Fruit fly (Drosophila melanogaster) whole organism, embryonic: Measurements from ENCODE around the gene Bro.
A peak's percentile ranks its signal among the peaks of the same experiment; 100 is the strongest.

Experiments
- Ada2b ChIP-seq: fragments of 200-800 bp; sonication (Bioruptor generic); IDR thresholded peaks from 2 replicates; pipeline ENCODE4 v1.3.6; 2022; ENCODE audit warnings: missing biosample characterization, missing genetic modification characterization
- Bgb ChIP-seq: fragments of 200-800 bp; sonication (Bioruptor generic); IDR thresholded peaks from 2 replicates; pipeline ENCODE4 v1.3.6; 2022; ENCODE audit warnings: missing biosample characterization, missing genetic modification characterization; ENCODE audit not compliant: partially characterized antibody
- CG10147 ChIP-seq: fragments of 200-800 bp; sonication (Bioruptor generic); optimal IDR thresholded peaks from 2 replicates; lab custom pipeline; 2019; ENCODE audit warnings: missing biosample characterization, mild to moderate bottlenecking, missing genetic modification characterization, moderate library complexity
- CG1024 ChIP-seq: fragments of 200-800 bp; sonication (Bioruptor generic); IDR thresholded peaks from 2 replicates; pipeline ENCODE4 v1.3.6; 2022; ENCODE audit warnings: missing biosample characterization, missing genetic modification characterization
- CG10267 ChIP-seq: fragments of 200-800 bp; sonication (Bioruptor generic); optimal IDR thresholded peaks from 2 replicates; lab custom pipeline; 2018; ENCODE audit warnings: missing biosample characterization, mild to moderate bottlenecking, missing genetic modification characterization, moderate library complexity
- CG10321 ChIP-seq: fragments of 200-800 bp; sonication (Bioruptor generic); IDR thresholded peaks from 2 replicates; pipeline ENCODE4 v1.3.6; 2022; ENCODE audit warnings: missing biosample characterization, missing genetic modification characterization
- CG11723 ChIP-seq: fragments of 200-800 bp; sonication (Bioruptor generic); optimal IDR thresholded peaks from 2 replicates; lab custom pipeline; 2017; ENCODE audit warnings: missing biosample characterization, mild to moderate bottlenecking, missing genetic modification characterization
- CG12659 ChIP-seq: fragments of 200-800 bp; sonication (Bioruptor generic); optimal IDR thresholded peaks from 3 replicates; lab custom pipeline; 2017; ENCODE audit warnings: mild to moderate bottlenecking, missing biosample characterization, missing genetic modification reagents, missing genetic modification characterization
- CG13287 ChIP-seq: fragments of 200-800 bp; sonication (Bioruptor generic); IDR thresholded peaks from 2 replicates; pipeline ENCODE4 v1.3.6; 2022; ENCODE audit warnings: missing biosample characterization, missing genetic modification characterization; ENCODE audit not compliant: partially characterized antibody
- CG13894 ChIP-seq: fragments of 200-800 bp; sonication (Bioruptor generic); optimal IDR thresholded peaks from 3 replicates; lab custom pipeline; 2018; ENCODE audit warnings: missing biosample characterization, mild to moderate bottlenecking, missing genetic modification characterization, moderate library complexity
- CG14710 ChIP-seq: fragments of 200-800 bp; sonication (Bioruptor generic); optimal IDR thresholded peaks from 3 replicates; lab custom pipeline; 2019; ENCODE audit warnings: missing biosample characterization, mild to moderate bottlenecking, missing genetic modification characterization, moderate library complexity
- CG15269 ChIP-seq: fragments of 200-800 bp; sonication (Bioruptor generic); optimal IDR thresholded peaks from 2 replicates; lab custom pipeline; 2018; ENCODE audit warnings: missing biosample characterization, mild to moderate bottlenecking, missing genetic modification characterization, moderate library complexity
- CG17568 ChIP-seq: fragments of 200-800 bp; sonication (Bioruptor generic); optimal IDR thresholded peaks from 2 replicates; lab custom pipeline; 2018; ENCODE audit warnings: missing biosample characterization, mild to moderate bottlenecking, missing genetic modification characterization, moderate library complexity
- CG17912 ChIP-seq: fragments of 200-800 bp; sonication (Bioruptor generic); optimal IDR thresholded peaks from 2 replicates; lab custom pipeline; 2018; ENCODE audit warnings: missing biosample characterization, mild to moderate bottlenecking, missing genetic modification characterization
- CG1792 ChIP-seq: fragments of 200-800 bp; sonication (Bioruptor generic); optimal IDR thresholded peaks from 2 replicates; lab custom pipeline; 2016; ENCODE audit warnings: missing biosample characterization, missing genetic modification characterization
- CG1832 ChIP-seq: fragments of 200-800 bp; sonication (Bioruptor generic); optimal IDR thresholded peaks from 2 replicates; lab custom pipeline; 2017; ENCODE audit warnings: missing biosample characterization, mild to moderate bottlenecking, missing genetic modification characterization, inconsistent platforms
- CG2116 ChIP-seq: fragments of 200-800 bp; sonication (Bioruptor generic); optimal IDR thresholded peaks from 3 replicates; lab custom pipeline; 2018; ENCODE audit warnings: missing biosample characterization, mild to moderate bottlenecking, missing genetic modification characterization
- CG43689 ChIP-seq: fragments of 200-800 bp; sonication (Bioruptor generic); IDR thresholded peaks from 2 replicates; pipeline ENCODE4 v1.3.6; 2022; ENCODE audit warnings: missing biosample characterization, missing genetic modification characterization
- CG6765 ChIP-seq: fragments of 200-800 bp; sonication (Bioruptor generic); optimal IDR thresholded peaks from 3 replicates; lab custom pipeline; 2017; ENCODE audit warnings: missing biosample characterization, mild to moderate bottlenecking, missing genetic modification characterization
- CkIIα-i1 ChIP-seq: fragments of 200-800 bp; sonication (Bioruptor generic); IDR thresholded peaks from 2 replicates; pipeline ENCODE4 v1.3.6; 2022; ENCODE audit warnings: missing biosample characterization, missing genetic modification characterization
- Dek ChIP-seq: fragments of 200-800 bp; sonication (Bioruptor generic); optimal IDR thresholded peaks from 3 replicates; lab custom pipeline; 2019; ENCODE audit warnings: missing biosample characterization, mild to moderate bottlenecking, missing genetic modification characterization, moderate library complexity
- Dfd ChIP-seq, 2 experiments: fragments of >200 bp; optimal IDR thresholded peaks; 2 replicates each; lab custom pipeline; 2017; ENCODE audit warnings: missing biosample characterization in 2 of 2, missing genetic modification characterization in 2 of 2
- Doc3 ChIP-seq: fragments of 200-800 bp; sonication (Bioruptor generic); IDR thresholded peaks from 3 replicates; pipeline ENCODE4 v1.3.6; 2022; ENCODE audit warnings: missing biosample characterization, missing genetic modification characterization; ENCODE audit not compliant: partially characterized antibody
- E2f2 ChIP-seq: fragments of 200-800 bp; sonication (Bioruptor generic); IDR thresholded peaks from 2 replicates; pipeline ENCODE4 v1.3.6; 2022; ENCODE audit warnings: missing biosample characterization, missing genetic modification characterization
- Ets65A ChIP-seq: fragments of 200-800 bp; sonication (Bioruptor generic); peaks from one replicate; lab custom pipeline; 2016; ENCODE audit warnings: missing biosample characterization, missing genetic modification characterization
- Fer1 ChIP-seq: fragments of 200-800 bp; sonication (Bioruptor generic); optimal IDR thresholded peaks from 2 replicates; lab custom pipeline; 2017; ENCODE audit warnings: missing biosample characterization, mild to moderate bottlenecking, missing genetic modification characterization
- HLH3B ChIP-seq: fragments of 200-800 bp; sonication (Bioruptor generic); IDR thresholded peaks from 2 replicates; pipeline ENCODE4 v1.3.6; 2022; ENCODE audit warnings: missing biosample characterization, missing genetic modification characterization
- HmgZ ChIP-seq: fragments of 200-800 bp; sonication (Bioruptor generic); optimal IDR thresholded peaks from 2 replicates; lab custom pipeline; 2018; ENCODE audit warnings: missing biosample characterization, mild to moderate bottlenecking, missing genetic modification characterization
- MESR4 ChIP-seq: fragments of 200-800 bp; sonication (Bioruptor generic); optimal IDR thresholded peaks from 2 replicates; lab custom pipeline; 2018; ENCODE audit warnings: missing biosample characterization, mild to moderate bottlenecking, missing genetic modification characterization, moderate library complexity
- Max ChIP-seq: fragments of 200-800 bp; sonication (Bioruptor generic); optimal IDR thresholded peaks from 2 replicates; lab custom pipeline; 2016; ENCODE audit warnings: missing biosample characterization, mild to moderate bottlenecking, missing genetic modification characterization
- NK7.1 ChIP-seq: fragments of 200-800 bp; sonication (Bioruptor generic); optimal IDR thresholded peaks from 3 replicates; lab custom pipeline; 2016; ENCODE audit warnings: missing biosample characterization, missing genetic modification characterization
- Scr ChIP-seq: fragments of 200-800 bp; sonication (Bioruptor generic); IDR thresholded peaks from 2 replicates; pipeline ENCODE4 v1.3.6; 2022; ENCODE audit warnings: missing biosample characterization, missing genetic modification characterization; ENCODE audit not compliant: partially characterized antibody
- Sry-β ChIP-seq: fragments of 200-800 bp; sonication (Bioruptor generic); optimal IDR thresholded peaks from 2 replicates; lab custom pipeline; 2018; ENCODE audit warnings: missing biosample characterization, mild to moderate bottlenecking, missing genetic modification characterization, moderate library complexity
- YL-1 ChIP-seq: fragments of 200-800 bp; sonication (Bioruptor generic); optimal IDR thresholded peaks from 3 replicates; lab custom pipeline; 2017; ENCODE audit warnings: missing biosample characterization, mild to moderate bottlenecking, missing genetic modification characterization
- ase ChIP-seq: fragments of 200-800 bp; sonication (Bioruptor generic); IDR thresholded peaks from 3 replicates; pipeline ENCODE4 v1.3.6; 2022; ENCODE audit warnings: missing biosample characterization, missing genetic modification characterization
- bigmax ChIP-seq: fragments of 200-800 bp; sonication (Bioruptor generic); optimal IDR thresholded peaks from 2 replicates; lab custom pipeline; 2018; ENCODE audit warnings: missing biosample characterization, mild to moderate bottlenecking, missing genetic modification characterization
- chinmo ChIP-seq: fragments of 200-800 bp; sonication (Bioruptor generic); IDR thresholded peaks from 4 replicates; pipeline ENCODE4 v1.3.6; 2022; ENCODE audit warnings: missing biosample characterization, missing genetic modification characterization; ENCODE audit not compliant: partially characterized antibody
- chm ChIP-seq: fragments of 200-800 bp; sonication (Bioruptor generic); IDR thresholded peaks from 2 replicates; pipeline ENCODE4 v1.3.6; 2022; ENCODE audit warnings: missing biosample characterization, missing genetic modification characterization
- grn ChIP-seq: fragments of 200-800 bp; sonication (Bioruptor generic); optimal IDR thresholded peaks from 3 replicates; lab custom pipeline; 2017; ENCODE audit warnings: missing biosample characterization, missing genetic modification characterization
- hkb ChIP-seq, 2 experiments: fragments of 200-800 bp in 1 of 2; fragments of >200 bp in 1 of 2; sonication (Bioruptor generic) in 1 of 2; IDR thresholded peaks in 1 of 2; optimal IDR thresholded peaks in 1 of 2; 2 replicates each; pipeline versions ENCODE4 v1.3.6 to Lab custom; 2017 to 2022; ENCODE audit warnings: missing biosample characterization in 1 of 2, missing genetic modification characterization in 1 of 2
- lilli ChIP-seq: fragments of 200-800 bp; sonication (Bioruptor generic); optimal IDR thresholded peaks from 3 replicates; lab custom pipeline; 2016; ENCODE audit warnings: missing biosample characterization, missing genetic modification characterization
- nmo ChIP-seq: fragments of 200-800 bp; sonication (Bioruptor generic); optimal IDR thresholded peaks from 2 replicates; lab custom pipeline; 2018; ENCODE audit warnings: missing biosample characterization, mild to moderate bottlenecking, missing genetic modification characterization, moderate library complexity
- oc ChIP-seq: fragments of 200-800 bp; sonication (Bioruptor generic); optimal IDR thresholded peaks from 2 replicates; lab custom pipeline; 2018; ENCODE audit warnings: missing biosample characterization, mild to moderate bottlenecking, missing genetic modification characterization, moderate library complexity
- phol ChIP-seq: fragments of 200-800 bp; sonication (Bioruptor generic); optimal IDR thresholded peaks from 3 replicates; lab custom pipeline; 2018; ENCODE audit warnings: missing biosample characterization, mild to moderate bottlenecking, missing genetic modification characterization, moderate library complexity
- sens ChIP-seq: fragments of 200-800 bp; sonication (Bioruptor generic); peaks from one replicate; lab custom pipeline; 2016; ENCODE audit warnings: missing biosample characterization, missing genetic modification characterization
- sna ChIP-seq: fragments of 200-800 bp; sonication (Bioruptor generic); IDR thresholded peaks from 2 replicates; pipeline ENCODE4 v1.3.6; 2022; ENCODE audit warnings: missing biosample characterization, missing genetic modification characterization; ENCODE audit not compliant: partially characterized antibody
- tgo ChIP-seq: fragments of 200-800 bp; sonication (Bioruptor generic); IDR thresholded peaks from 3 replicates; pipeline ENCODE4 v1.3.6; 2022; ENCODE audit warnings: missing biosample characterization, missing genetic modification characterization
- unc-4 ChIP-seq: fragments of 200-800 bp; sonication (Bioruptor generic); IDR thresholded peaks from 2 replicates; pipeline ENCODE4 v1.3.6; 2022; ENCODE audit warnings: missing biosample characterization, missing genetic modification characterization; ENCODE audit not compliant: partially characterized antibody
- vvl ChIP-seq: fragments of 200-800 bp; sonication (Bioruptor generic); IDR thresholded peaks from 2 replicates; pipeline ENCODE4 v1.3.6; 2022; ENCODE audit warnings: missing biosample characterization, missing genetic modification characterization
- zfh1 ChIP-seq: fragments of 200-800 bp; sonication (Bioruptor generic); IDR thresholded peaks from 3 replicates; pipeline ENCODE4 v1.3.6; 2022; ENCODE audit warnings: missing biosample characterization, missing genetic modification characterization

The Bro gene

dm6 chr3L:1664876-1665275 is 17.2 kb downstream of the Bro start, which contains the start of the genes Srrm234 and CG7974 (continued):
- peak; percentile 50 for TF ChIP-seq Sry-β (GFP tag; lab: Kevin White, UChicago)
- TF ChIP-seq grn, result no peak
- TF ChIP-seq CG2116 (GFP tag; lab: Kevin White, UChicago), result peak; percentile 18
- TF ChIP-seq CG10147 (GFP tag; lab: Kevin White, UChicago), result peak; percentile 25
- TF ChIP-seq NK7.1 (GFP tag; lab: Kevin White, UChicago), result no peak
- peak; percentile 39; the same call in 1 of the 2 replicates for TF ChIP-seq sna (GFP tag; lab: Robert Waterston, UW)
- TF ChIP-seq bigmax (GFP tag; lab: Kevin White, UChicago), result peak; percentile 46
- TF ChIP-seq HmgZ (tag; lab: Kevin White, UChicago), result peak; percentile 20
- peak; percentile 38 for TF ChIP-seq CG12659
- peak; percentile 12 for TF ChIP-seq Fer1 (GFP tag; lab: Kevin White, UChicago)
- TF ChIP-seq E2f2, result peak; percentile 55
- TF ChIP-seq CG17912, result peak; percentile 2
- peak; percentile 10 for TF ChIP-seq nmo (GFP tag; lab: Kevin White, UChicago)
- TF ChIP-seq CG14710 (tag; lab: Kevin White, UChicago), result peak; percentile 49
- TF ChIP-seq Bgb (GFP tag; lab: Robert Waterston, UW), result peak; percentile 38; the same call in 1 of the 2 replicates
- TF ChIP-seq sens (GFP tag; lab: Kevin White, UChicago), result peak; percentile 54
- TF ChIP-seq oc, result no peak
- TF ChIP-seq Scr (GFP tag; lab: Robert Waterston, UW), result peak; percentile 34; the same call in 1 of the 2 replicates
- TF ChIP-seq CG1792 (GFP tag; lab: Kevin White, UChicago), result no peak
- peak; percentile 66 for TF ChIP-seq YL-1
- TF ChIP-seq MESR4 (GFP tag; lab: Kevin White, UChicago), result peak; percentile 84
- TF ChIP-seq CG13287 (GFP tag; lab: Robert Waterston, UW), result peak; percentile 69
- TF ChIP-seq Max (GFP tag; lab: Kevin White, UChicago), result peak; percentile 3
- peak; percentile 53 for TF ChIP-seq phol
- TF ChIP-seq unc-4 (GFP tag; lab: Robert Waterston, UW), result 0 out of 2 replicates have a peak, but pooled peaks have one; percentile 19
- TF ChIP-seq hkb (optimal IDR thresholded peaks at IDR 0.05; lab: Kevin White, UChicago), result no peak
- TF ChIP-seq hkb (GFP tag; IDR thresholded peaks at IDR 0.05; lab: Robert Waterston, UW), result 0 out of 2 replicates have a peak, but pooled peaks have one; percentile 25

dm6 chr3L:1665544-1665943 is 17.9 kb downstream of the Bro start:
- TF ChIP-seq zfh1 (GFP tag; lab: Robert Waterston, UW) (no peak), CG10267 (tag; lab: Kevin White, UChicago) (no peak), HLH3B (no peak), CG1832 (GFP tag; lab: Kevin White, UChicago) (peak; percentile 4), CG11723 (GFP tag; lab: Kevin White, UChicago) (no peak), tgo (GFP tag; lab: Robert Waterston, UW) (no peak), ase (GFP tag; lab: Robert Waterston, UW) (no peak), lilli (GFP tag; lab: Kevin White, UChicago) (no peak), CG17568 (no peak), Ets65A (GFP tag; lab: Kevin White, UChicago) (peak; percentile 91), Dek (tag; lab: Kevin White, UChicago) (no peak), Ada2b (no peak), CG6765 (GFP tag; lab: Kevin White, UChicago) (no peak), chm (GFP tag; lab: Robert Waterston, UW) (0 out of 2 replicates have a peak, but pooled peaks have one; percentile 37), CkIIα-i1 (no peak), chinmo (GFP tag; lab: Robert Waterston, UW) (no peak), CG10321 (GFP tag; lab: Robert Waterston, UW) (no peak), CG15269 (no peak), Dfd (GFP tag; optimal IDR thresholded peaks at IDR 0.05; lab: Kevin White, UChicago) (no peak), CG43689 (GFP tag; lab: Robert Waterston, UW) (no peak), CG1024 (no peak), CG13894 (tag; lab: Kevin White, UChicago) (no peak), Doc3 (GFP tag; lab: Robert Waterston, UW) (no peak), vvl (GFP tag; lab: Robert Waterston, UW) (no peak)
